Fruit fly (Drosophila melanogaster): Measurements from ENCODE around the gene CG4617.

dm6 chrX:7151290-7152038, 47.2 kb upstream of the CG4617 start:
- TF ChIP-seq Met (GFP tag; optimal IDR thresholded peaks at IDR 0.05): no peak
- TF ChIP-seq CG9139 (GFP tag; optimal IDR thresholded peaks at IDR 0.05): no peak
- TF ChIP-seq achi (GFP tag; optimal IDR thresholded peaks at IDR 0.05): no peak
- TF ChIP-seq Hr39 (GFP tag; optimal IDR thresholded peaks at IDR 0.05): no peak

Measured in whole organism, prepupa.